Fruit fly (Drosophila melanogaster) ovary, adult (tissue): ENCODE results near the gene CG34159.

Source experiments
- CG17801 ChIP-seq: fragments of 200-800 bp; optimal IDR thresholded peaks from 2 replicates; lab custom pipeline; 2019; ENCODE audit warnings: missing biosample characterization, mild to moderate bottlenecking, missing genetic modification characterization, moderate library complexity; ENCODE audit not compliant: partially characterized antibody

The CG34159 gene

DNA sequence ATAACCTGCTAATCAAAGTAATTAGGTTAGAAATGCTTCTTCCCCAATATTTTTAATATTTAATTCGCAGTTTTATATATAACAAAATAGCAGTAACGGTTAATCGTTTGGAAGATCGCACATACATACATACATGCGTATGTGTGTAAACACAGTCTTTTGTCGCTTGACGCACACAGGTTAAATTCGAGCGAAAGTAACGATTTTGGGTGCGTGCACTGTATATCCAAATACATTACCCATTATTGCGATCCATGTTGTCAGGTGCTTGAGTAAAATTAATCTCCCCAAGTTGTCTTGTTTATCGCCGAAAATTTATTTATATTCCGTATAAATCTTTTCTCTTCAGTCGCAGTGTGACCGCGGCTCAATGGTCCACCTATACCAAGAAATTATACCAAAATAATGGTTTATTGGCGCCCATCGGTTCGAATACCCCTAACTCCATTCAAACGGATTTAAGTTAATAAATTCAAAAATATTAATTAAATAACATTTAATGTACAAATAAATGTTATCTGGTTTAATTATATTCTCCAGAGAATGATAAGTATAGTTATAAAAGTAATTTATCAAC is at the start of gene CG34159:
Gene CG34159 (minus strand): TSS at position 385 of the 577 bp plus-strand sequence.
- no peak for TF ChIP-seq CG17801 (GFP tag; lab: Kevin White, UChicago)

- TF ChIP-seq CG17801 (GFP tag; lab: Kevin White, UChicago): no peak
These were observed 47.5 kb upstream of the CG34159 start, which contains the start of gene Ror for dm6 chr2L:10251592-10251991. Ror (plus strand) TSS chr2L:10251843.

DNA sequence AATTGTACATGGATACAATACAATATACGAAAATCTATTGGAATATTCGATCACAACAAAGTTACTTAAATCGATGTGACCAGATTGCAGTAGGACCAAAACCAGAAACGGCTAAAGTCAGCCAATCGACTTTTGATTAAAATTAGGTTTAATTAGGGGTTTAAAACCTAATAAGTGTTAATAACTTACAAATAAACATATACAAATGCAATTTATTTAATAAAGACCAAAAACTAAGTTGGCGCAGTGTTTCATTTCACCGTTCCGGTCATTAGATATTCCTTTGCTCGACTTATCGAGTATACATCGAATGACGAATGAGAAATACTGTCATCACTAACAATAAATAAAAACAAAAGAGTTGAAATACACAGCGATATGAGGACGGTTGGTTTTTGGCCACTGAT is 46.3 kb upstream of the CG34159 start, which contains the start of the genes bsk and CG31717:
Gene bsk (minus strand): TSS at position 61 of the 407 bp plus-strand sequence.
Gene CG31717 (plus strand): TSS at position 297 of the 407 bp plus-strand sequence.
- TF ChIP-seq CG17801 (GFP tag; lab: Kevin White, UChicago): peak; percentile 51

DNA sequence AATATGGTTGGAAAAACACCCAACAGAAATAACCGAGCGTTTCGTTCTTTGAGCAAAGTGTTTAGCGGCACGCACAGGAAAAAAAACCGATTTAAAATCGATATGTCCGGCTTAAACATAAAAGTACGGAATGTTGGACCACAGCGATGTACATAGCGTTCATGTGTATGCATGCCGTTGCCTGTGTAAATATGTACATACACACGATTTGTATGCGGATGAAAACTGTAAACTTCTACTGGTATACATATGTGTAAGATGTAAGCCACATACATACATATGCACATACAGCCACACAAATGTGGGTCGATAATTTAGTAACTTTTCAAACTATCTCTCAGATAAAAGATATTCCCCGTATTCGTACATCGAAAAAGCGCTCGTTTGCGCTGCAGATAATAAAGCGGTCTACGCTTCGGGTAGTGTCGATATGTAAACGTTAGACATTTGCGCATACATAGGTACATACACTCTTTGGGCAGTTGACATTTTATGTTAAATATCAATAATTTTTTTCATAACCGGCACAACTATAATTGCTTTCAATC is 45.6 kb upstream of the CG34159 start:
- no peak for TF ChIP-seq CG17801 (GFP tag; lab: Kevin White, UChicago)

dm6 chr2L:10246785-10247190 is 42.7 kb upstream of the CG34159 start, which contains the start of gene chico:
chico (minus strand) TSS chr2L:10247078.
- no peak for TF ChIP-seq CG17801 (GFP tag; lab: Kevin White, UChicago)

DNA sequence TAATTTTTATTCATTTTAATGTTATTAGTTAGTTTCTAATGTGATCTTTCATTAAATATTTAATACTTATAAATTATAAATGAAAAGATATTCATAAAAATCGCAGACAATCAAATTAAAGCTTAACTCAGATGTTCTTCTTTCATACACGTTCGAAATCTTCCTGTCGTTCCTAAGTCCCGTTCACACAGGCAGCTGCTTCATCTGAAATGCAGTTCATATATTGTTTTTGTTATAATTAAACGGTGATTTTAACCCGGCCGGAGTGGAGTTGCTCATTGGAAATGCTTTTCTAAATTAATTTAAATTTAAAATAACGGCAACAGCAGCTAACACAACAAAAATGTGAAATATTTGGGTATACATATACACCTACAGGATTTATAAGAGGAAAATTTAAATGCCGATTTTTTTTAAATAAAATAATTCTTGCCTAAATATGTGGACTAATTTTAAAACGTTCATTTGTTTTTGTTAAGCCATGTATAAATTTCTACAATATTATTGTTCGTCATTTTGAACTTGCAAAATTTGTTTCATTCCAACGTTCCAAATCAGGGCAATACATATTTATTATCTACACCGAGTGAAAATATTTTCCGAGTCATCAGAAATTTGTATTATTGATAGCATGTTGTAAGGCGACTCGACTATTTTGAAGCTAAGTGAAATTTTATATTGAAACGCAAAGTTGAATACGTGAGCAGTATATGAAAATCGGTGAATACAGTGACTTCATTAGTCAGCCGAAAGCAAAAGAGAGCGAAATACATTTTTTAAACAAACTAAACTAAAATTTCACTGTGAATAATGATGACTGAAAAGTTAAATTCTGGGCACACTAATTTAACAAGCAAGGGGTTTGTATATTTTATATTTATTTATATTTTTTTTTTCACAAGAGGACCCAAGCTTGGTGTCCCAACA is 34.9 kb upstream of the CG34159 start, which contains the start of gene me31B:
Gene me31B (plus strand): TSS at position 616 of the 927 bp plus-strand sequence.
- TF ChIP-seq CG17801 (GFP tag; lab: Kevin White, UChicago): peak; percentile 26

dm6 chr2L:10237725-10238446 is 33.8 kb upstream of the CG34159 start, which contains the start of gene mthl15:
mthl15 (minus strand) TSS chr2L:10238317.
- no peak for TF ChIP-seq CG17801 (GFP tag; lab: Kevin White, UChicago)

DNA sequence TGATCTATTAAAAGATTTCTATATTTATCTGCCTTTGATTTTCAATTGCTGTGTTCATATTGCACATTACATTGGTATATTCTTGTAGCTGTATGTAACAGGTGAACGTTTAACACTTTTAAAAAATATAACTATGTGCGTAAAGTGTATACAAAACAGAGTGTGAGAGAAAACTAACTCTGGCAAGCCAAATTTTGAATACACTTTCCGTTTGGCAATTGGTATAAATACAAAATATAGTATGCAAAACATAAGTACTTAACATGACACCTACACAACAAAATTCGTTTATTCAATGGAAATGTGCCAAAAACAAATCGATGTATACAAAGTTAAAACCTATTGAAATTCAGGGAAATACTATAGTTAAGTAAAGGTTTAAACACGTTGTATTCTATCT is 28.7 kb upstream of the CG34159 start:
- no peak for TF ChIP-seq CG17801 (GFP tag; lab: Kevin White, UChicago)

DNA sequence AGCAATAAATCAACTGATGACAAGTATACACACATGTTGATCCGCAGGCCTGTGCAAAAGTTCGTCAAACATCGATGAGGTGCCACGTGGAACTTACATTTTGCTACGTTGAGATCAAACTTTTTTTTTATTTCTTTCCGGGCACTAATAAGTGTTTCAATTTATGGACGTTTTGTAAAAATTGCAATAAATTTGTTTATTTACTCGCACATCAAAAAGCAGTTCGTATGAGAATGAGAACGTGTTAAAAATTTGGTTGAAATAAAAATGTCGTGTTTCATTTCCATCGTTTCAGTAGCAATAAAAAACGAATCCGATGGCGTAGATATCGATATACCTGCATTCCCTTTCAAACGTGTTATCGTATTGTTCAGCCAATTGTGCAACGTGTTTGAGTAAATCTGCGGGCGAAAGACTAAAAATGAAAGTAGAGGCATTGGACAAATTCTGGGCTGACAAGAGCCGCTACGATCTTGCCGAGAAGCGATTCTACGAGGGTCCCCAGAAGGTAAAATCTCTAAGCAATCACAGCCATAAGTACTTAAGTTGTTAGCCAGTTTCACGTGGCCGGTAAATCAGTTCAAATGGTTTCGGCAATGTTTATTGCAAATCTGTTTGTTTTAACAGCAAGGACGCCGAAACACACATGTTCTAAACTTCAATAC is 28.2 kb upstream of the CG34159 start, which contains the start of gene eEF1delta:
Gene eEF1delta (plus strand): TSS at position 356 of the 665 bp plus-strand sequence.
- no peak for TF ChIP-seq CG17801 (GFP tag; lab: Kevin White, UChicago)

dm6 chr2L:10231510-10231909 is 27.4 kb upstream of the CG34159 start, which contains the start of gene ova:
ova (minus strand) TSS chr2L:10231692.
- no peak for TF ChIP-seq CG17801 (GFP tag; lab: Kevin White, UChicago)

DNA sequence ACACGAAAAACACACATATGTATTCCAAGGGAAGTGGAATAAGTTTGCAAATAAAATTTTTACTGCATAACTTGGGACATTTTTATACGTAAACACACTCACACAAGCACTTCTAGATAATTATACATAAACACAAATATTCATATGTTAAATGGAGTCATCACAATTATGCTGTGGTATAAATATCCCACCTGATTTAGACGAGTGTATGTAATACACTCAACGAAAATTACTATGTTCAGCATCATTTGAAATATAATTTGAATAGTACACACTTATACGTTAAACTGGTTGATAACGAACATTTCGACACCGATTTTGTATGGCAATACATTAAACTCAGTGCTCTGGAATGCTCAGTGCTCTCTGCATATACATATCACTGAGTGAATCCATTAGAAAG is 27.0 kb upstream of the CG34159 start:
- no peak for TF ChIP-seq CG17801 (GFP tag; lab: Kevin White, UChicago)

DNA sequence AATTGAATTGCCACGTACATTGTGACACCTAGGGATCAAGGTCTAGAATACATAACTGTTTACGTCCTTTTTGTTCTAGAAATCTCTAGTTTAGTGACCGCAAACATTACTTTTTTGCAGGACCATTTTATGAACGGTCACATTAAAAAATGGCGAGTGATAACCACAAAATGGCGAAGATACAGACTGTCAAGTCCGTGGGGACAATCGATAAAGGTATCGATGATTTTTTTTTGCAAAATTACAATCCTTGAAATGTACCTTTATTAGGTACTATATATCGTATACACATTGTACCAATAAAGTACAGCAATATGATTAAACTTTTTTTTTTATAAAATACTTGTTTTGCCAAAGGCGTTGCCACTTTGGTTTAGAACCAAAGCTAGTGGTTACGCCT is 26.3 kb upstream of the CG34159 start:
- TF ChIP-seq CG17801 (GFP tag; lab: Kevin White, UChicago): no peak

DNA sequence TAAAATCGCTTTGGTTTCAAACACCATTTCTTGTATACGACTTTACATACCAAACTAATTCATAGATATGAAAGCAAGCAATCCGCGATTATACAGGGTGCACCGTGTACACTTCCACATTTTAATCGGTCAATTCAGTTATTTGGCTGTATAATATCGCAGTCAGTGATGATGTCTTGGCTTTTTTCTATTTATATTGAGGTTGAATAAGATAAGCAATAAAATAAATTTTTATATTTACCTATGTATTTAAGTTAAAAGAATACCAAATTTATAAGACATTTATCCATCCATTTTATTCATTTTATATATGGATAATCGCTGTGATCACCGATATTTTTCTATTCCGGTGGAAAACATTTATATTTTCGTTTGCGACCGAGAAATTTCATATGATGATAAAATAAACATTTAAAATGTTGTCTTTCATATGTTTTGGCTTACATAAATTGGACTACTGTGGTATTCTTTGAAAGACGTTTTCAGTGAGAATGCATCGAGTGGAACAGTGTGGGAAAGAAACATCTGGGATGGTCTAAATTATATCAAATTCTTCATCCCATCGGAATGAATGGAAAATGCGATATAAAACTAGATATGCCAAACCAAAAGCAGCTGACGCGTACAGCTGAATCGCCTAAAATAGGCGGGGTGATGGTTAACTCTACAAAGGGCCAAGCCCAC is 22.7 kb upstream of the CG34159 start, which contains the start of gene CG5708:
Gene CG5708 (minus strand): TSS at position 85 of the 684 bp plus-strand sequence.
- no peak for TF ChIP-seq CG17801 (GFP tag; lab: Kevin White, UChicago)
